Worm (Caenorhabditis elegans): Measurements from ENCODE around the gene ints-11.

ints-11 gene

DNA sequence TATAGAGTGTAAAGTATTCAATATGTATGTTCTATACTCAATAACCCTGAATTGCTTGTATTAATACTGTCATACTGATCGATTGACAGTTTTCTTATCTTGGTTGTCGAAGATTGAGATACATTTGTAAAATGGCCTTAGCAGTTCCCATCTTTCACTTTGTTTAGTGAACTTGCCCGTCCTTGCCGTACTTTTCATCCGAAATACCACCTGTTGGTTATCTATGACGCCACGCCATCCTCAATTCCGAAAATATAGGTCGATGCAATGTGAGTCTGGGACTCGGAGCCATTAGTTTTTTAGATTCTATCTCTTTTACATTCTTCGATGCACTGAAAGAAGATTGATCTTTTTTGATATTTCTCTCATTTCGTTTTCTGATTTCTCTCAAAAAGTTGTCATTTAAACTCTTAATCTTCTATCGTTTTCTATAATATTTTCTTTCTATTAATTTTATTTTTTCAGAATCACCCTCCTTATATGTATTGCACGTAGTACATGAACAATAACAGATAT is 13.7 kb downstream of the ints-11 start, which contains the start of gene ulp-4 (continued):
- TF ChIP-seq nhr-90 (tag; optimal IDR thresholded peaks at IDR 0.05; ENCODE audit: poor library complexity) (no peak), F16B12.6 (tag; optimal IDR thresholded peaks at IDR 0.05) (no peak), sptf-1 (tag; optimal IDR thresholded peaks at IDR 0.05) (no peak), lin-14 (GFP tag; optimal IDR thresholded peaks at IDR 0.05) (peak; percentile 63), mep-1 (tag; optimal IDR thresholded peaks at IDR 0.05) (peak; percentile 34), grh-1 (GFP tag; IDR thresholded peaks at IDR 0.05) (no peak), ceh-63 (GFP tag; optimal IDR thresholded peaks at IDR 0.05) (no peak), lir-3 (tag; optimal IDR thresholded peaks at IDR 0.05; ENCODE audit: poor library complexity) (peak; percentile 3), unc-62 (GFP tag; optimal IDR thresholded peaks at IDR 0.05) (no peak)

ce11 chrII:8129040-8129387 is 14.3 kb downstream of the ints-11 start:
- TF ChIP-seq pax-3 (tag; optimal IDR thresholded peaks at IDR 0.05) (no peak), nhr-237 (tag; optimal IDR thresholded peaks at IDR 0.05) (no peak), fkh-10 (GFP tag; optimal IDR thresholded peaks at IDR 0.05) (no peak), lin-13 (GFP tag; optimal IDR thresholded peaks at IDR 0.05) (peak; percentile 18), F16B12.6 (tag; optimal IDR thresholded peaks at IDR 0.05) (no peak), efl-1 (optimal IDR thresholded peaks at IDR 0.05) (no peak), efl-1 (GFP tag; optimal IDR thresholded peaks at IDR 0.05 in 1 of 2) (peak in 1 of 2 experiments; percentile 95), dpl-1 (GFP tag; optimal IDR thresholded peaks at IDR 0.05) (peak in 2 of 3 experiments; percentile 6 to 19), lsy-2 (tag; optimal IDR thresholded peaks at IDR 0.05) (no peak)

DNA sequence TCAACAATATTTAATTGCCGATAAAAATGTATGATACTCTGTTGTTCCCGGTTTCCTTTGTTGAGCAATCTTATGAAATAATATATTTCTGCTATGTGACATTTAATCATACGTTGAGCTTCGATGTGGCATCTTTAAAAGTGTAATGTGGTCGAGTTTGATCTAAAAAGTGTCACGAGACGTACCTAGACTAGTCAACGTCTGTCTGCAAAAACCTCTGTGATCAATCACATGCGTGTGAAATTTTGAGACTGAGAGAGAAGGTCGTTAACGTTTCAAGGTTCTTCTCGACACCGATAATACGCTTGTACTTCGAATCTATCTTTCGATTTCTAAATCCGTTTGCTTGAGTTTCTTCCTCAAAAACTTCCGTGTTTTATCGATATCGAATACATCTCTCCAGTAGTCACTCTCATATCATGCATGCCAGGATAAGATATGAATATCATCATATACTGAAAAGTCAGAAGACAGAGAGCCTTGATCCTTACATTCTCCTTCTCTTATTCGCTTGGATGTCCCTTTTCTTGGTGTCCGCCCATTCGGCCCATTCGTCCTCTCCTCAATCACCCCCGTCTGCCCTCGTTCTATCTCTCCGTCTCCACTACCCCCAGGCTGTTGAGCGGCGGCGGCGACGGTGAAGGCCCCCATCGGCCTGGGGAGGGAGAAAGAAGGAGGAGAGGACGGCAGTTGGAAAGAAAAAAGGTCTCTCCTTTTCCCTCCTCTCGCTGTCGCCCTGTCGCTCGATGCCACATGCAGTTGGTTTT is 14.8 kb downstream of the ints-11 start:
- TF ChIP-seq jun-1 (tag; optimal IDR thresholded peaks at IDR 0.05) (no peak), elt-3 (tag; optimal IDR thresholded peaks at IDR 0.05) (peak in 5 of 6 experiments; percentile 9 to 77 (median 50)), ceh-82 (tag; optimal IDR thresholded peaks at IDR 0.05) (peak in 2 of 3 experiments; percentile 39 to 41), elt-2 (tag; optimal IDR thresholded peaks at IDR 0.05) (peak; percentile 17), ama-1 (optimal IDR thresholded peaks at IDR 0.05) (no peak), lin-35 (GFP tag; optimal IDR thresholded peaks at IDR 0.05) (peak; percentile 19 to 75), fos-1 (tag; optimal IDR thresholded peaks at IDR 0.05) (no peak), C34B4.2 (tag; optimal IDR thresholded peaks at IDR 0.05) (no peak), vab-15 (tag; optimal IDR thresholded peaks at IDR 0.05) (no peak), unc-30 (tag; optimal IDR thresholded peaks at IDR 0.05) (no peak), nhr-237 (tag; optimal IDR thresholded peaks at IDR 0.05) (no peak), lin-39 (tag; optimal IDR thresholded peaks at IDR 0.05) (peak; percentile 56), nhr-11 (tag; optimal IDR thresholded peaks at IDR 0.05) (peak; percentile 30), Y116A8C.19 (tag; optimal IDR thresholded peaks at IDR 0.05; ENCODE audit: borderline replicate concordance) (no peak), fkh-4 (tag; optimal IDR thresholded peaks at IDR 0.05; ENCODE audit: borderline replicate concordance) (no peak), lin-15B (tag; optimal IDR thresholded peaks at IDR 0.05) (peak; percentile 14), grh-1 (GFP tag; IDR thresholded peaks at IDR 0.05) (peak; percentile 70), hlh-4 (tag; optimal IDR thresholded peaks at IDR 0.05) (no peak), ces-1 (GFP tag; optimal IDR thresholded peaks at IDR 0.05) (no peak), nhr-47 (tag; optimal IDR thresholded peaks at IDR 0.05) (peak; percentile 59), rnt-1 (tag; optimal IDR thresholded peaks at IDR 0.05) (peak; percentile 78), nhr-19 (GFP tag; conservative IDR thresholded peaks at IDR 0.05) (peak; percentile 76), unc-86 (tag; optimal IDR thresholded peaks at IDR 0.05) (peak; percentile 3), mdl-1 (tag; optimal IDR thresholded peaks at IDR 0.05) (peak in 1 of 2 experiments; percentile 80), ztf-4 (tag; optimal IDR thresholded peaks at IDR 0.05) (peak; percentile 57), sox-4 (tag; optimal IDR thresholded peaks at IDR 0.05) (no peak), efl-3 (GFP tag; optimal IDR thresholded peaks at IDR 0.05) (no peak), ceh-8 (GFP tag; optimal IDR thresholded peaks at IDR 0.05) (peak; percentile 42), fkh-8 (tag; optimal IDR thresholded peaks at IDR 0.05) (peak; percentile 15), snpc-4 (tag; optimal IDR thresholded peaks at IDR 0.05) (no peak), dsc-1 (tag; optimal IDR thresholded peaks at IDR 0.05) (peak; percentile 15), dpl-1 (GFP tag; optimal IDR thresholded peaks at IDR 0.05) (peak; percentile 0 to 53 (median 17)), isw-1 (GFP tag; IDR thresholded peaks at IDR 0.05) (no peak), ceh-63 (GFP tag; optimal IDR thresholded peaks at IDR 0.05) (no peak)

Data from whole organism, L1 larva.